Worm (Caenorhabditis elegans): ENCODE measurements around the gene F10D7.4.

The F10D7.4 gene

DNA sequence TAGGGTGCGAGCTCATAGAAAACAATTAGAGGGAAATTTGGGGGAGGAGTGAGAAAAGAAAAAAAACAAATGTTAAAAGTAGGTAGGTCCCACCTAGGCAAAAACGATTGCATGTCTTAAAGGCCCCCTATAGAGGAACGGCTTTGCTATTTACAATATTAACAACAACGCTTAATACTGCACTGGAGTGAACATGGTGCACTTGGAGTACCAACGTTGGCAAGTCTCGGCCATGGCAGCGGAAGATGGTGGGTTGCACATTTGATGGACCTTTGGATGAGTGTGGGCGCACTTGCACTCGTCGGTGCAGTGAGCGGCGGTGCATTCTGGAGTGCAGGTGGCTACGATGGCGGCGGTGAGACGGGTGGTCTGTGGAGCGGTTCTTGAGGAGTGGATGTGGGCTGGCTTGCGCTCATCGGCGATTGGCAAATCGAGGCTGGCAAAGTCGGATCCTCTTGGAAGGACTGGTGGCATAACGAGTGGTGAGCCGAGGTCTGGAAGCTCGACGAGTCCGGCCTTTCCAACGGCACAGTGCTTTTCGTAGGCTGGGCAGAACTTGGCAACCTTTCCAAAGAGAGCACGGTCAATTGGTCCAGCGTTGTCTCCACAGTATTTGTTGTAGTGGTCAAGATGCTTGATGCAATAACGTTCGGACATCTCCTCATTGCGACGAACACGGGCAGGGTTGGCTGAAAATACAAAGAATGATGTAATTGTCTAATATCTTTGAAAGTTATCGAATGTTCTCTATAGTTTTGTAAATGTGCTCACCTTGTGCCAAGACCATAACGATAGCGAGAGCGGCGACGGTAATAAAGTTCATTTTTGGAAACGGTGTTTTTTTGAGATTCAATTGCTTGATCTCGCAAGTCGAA lies 38.9 kb upstream of the F10D7.4 start (continued):
- TF ChIP-seq F22D6.2 (tag; optimal IDR thresholded peaks at IDR 0.05) (no peak), sdz-38 (tag; optimal IDR thresholded peaks at IDR 0.05) (no peak), ets-4 (GFP tag; optimal IDR thresholded peaks at IDR 0.05) (no peak), nfyb-1 (GFP tag; IDR thresholded peaks at IDR 0.05) (no peak), K12H6.12 (tag; optimal IDR thresholded peaks at IDR 0.05) (no peak), ztf-22 (GFP tag; optimal IDR thresholded peaks at IDR 0.05) (no peak), mxl-1 (tag; optimal IDR thresholded peaks at IDR 0.05) (no peak), lin-35 (GFP tag; optimal IDR thresholded peaks at IDR 0.05) (no peak), ceh-58 (GFP tag; IDR thresholded peaks at IDR 0.05) (no peak), tbx-9 (tag; optimal IDR thresholded peaks at IDR 0.05; ENCODE audit: borderline replicate concordance) (no peak), snpc-4 (GFP tag; optimal IDR thresholded peaks at IDR 0.05) (no peak), snpc-4 (tag; optimal IDR thresholded peaks at IDR 0.05) (no peak), snpc-1.1 (tag; optimal IDR thresholded peaks at IDR 0.05; ENCODE audit: insufficient read depth) (no peak), C06A6.2 (GFP tag; conservative IDR thresholded peaks at IDR 0.05) (no peak), somi-1 (GFP tag; optimal IDR thresholded peaks at IDR 0.05) (no peak), F49E8.2 (tag; optimal IDR thresholded peaks at IDR 0.05; ENCODE audit: insufficient read depth) (no peak), F37B4.10 (GFP tag; IDR thresholded peaks at IDR 0.05) (no peak), C17E4.6 (GFP tag; IDR thresholded peaks at IDR 0.05) (no peak), unc-130 (GFP tag; optimal IDR thresholded peaks at IDR 0.05) (no peak), F55B11.4 (tag; optimal IDR thresholded peaks at IDR 0.05; ENCODE audit: borderline replicate concordance, insufficient read depth) (no peak), snpc-1.3 (tag; optimal IDR thresholded peaks at IDR 0.05; ENCODE audit: insufficient read depth) (no peak), ama-1 (optimal IDR thresholded peaks at IDR 0.05) (peak; percentile 96), ama-1 (GFP tag; optimal IDR thresholded peaks at IDR 0.05) (no peak), nfya-2 (GFP tag; IDR thresholded peaks at IDR 0.05) (no peak), repo-1 (tag; optimal IDR thresholded peaks at IDR 0.05) (peak; percentile 41), ztf-26 (tag; optimal IDR thresholded peaks at IDR 0.05) (peak; percentile 78), B0336.3 (GFP tag; IDR thresholded peaks at IDR 0.05) (0 out of 2 replicates have a peak, but pooled peaks have one; percentile 13), egl-44 (GFP tag; IDR thresholded peaks at IDR 0.05) (no peak), nhr-179 (tag; optimal IDR thresholded peaks at IDR 0.05) (no peak), ztf-25 (GFP tag; IDR thresholded peaks at IDR 0.05) (no peak), F57C9.4 (tag; optimal IDR thresholded peaks at IDR 0.05) (no peak), nhr-27 (tag; optimal IDR thresholded peaks at IDR 0.05) (peak; percentile 36), ceh-79 (tag; optimal IDR thresholded peaks at IDR 0.05) (peak; percentile 59), F10E7.11 (tag; optimal IDR thresholded peaks at IDR 0.05) (no peak), F57A8.1 (GFP tag; optimal IDR thresholded peaks at IDR 0.05) (no peak), attf-5 (GFP tag; optimal IDR thresholded peaks at IDR 0.05) (no peak), bed-2 (GFP tag; IDR thresholded peaks at IDR 0.05) (no peak), let-526 (GFP tag; IDR thresholded peaks at IDR 0.05) (no peak), lsl-1 (GFP tag; optimal IDR thresholded peaks at IDR 0.05) (no peak), rec-8 (tag; optimal IDR thresholded peaks at IDR 0.05) (no peak), F52B5.7 (tag; optimal IDR thresholded peaks at IDR 0.05) (no peak), ccch-3 (GFP tag; optimal IDR thresholded peaks at IDR 0.05) (no peak), B0019.2 (GFP tag; conservative IDR thresholded peaks at IDR 0.05) (no peak), gei-17 (GFP tag; optimal IDR thresholded peaks at IDR 0.05) (no peak), lin-40 (tag; optimal IDR thresholded peaks at IDR 0.05) (no peak), tlf-1 (GFP tag; optimal IDR thresholded peaks at IDR 0.05) (no peak), F39B2.1 (GFP tag; IDR thresholded peaks at IDR 0.05) (no peak), nhr-90 (tag; optimal IDR thresholded peaks at IDR 0.05) (no peak)
